Worm (Caenorhabditis elegans): ENCODE data around the gene W09C2.8.
A peak's percentile ranks its signal among the peaks of the same experiment; 100 is the strongest.

The W09C2.8 gene

ce11 chrIV:9653184-9653583 lies 29.0 kb upstream of the W09C2.8 start, which contains the start of gene F58G6.3:
F58G6.3 (plus strand) TSS chrIV:9653535.
- TF ChIP-seq sptf-1 (tag; optimal IDR thresholded peaks at IDR 0.05) = no peak
- no peak for TF ChIP-seq snpc-4 (tag; optimal IDR thresholded peaks at IDR 0.05)
- TF ChIP-seq nhr-237 (tag; optimal IDR thresholded peaks at IDR 0.05) = no peak
- no peak for TF ChIP-seq drap-1 (GFP tag; optimal IDR thresholded peaks at IDR 0.05)

ce11 chrIV:9651234-9651633 lies 27.1 kb upstream of the W09C2.8 start, which contains the start of gene chca-1:
chca-1 (plus strand) TSS chrIV:9651394.
- TF ChIP-seq elt-3 (tag; optimal IDR thresholded peaks at IDR 0.05) = no peak
- TF ChIP-seq M03D4.4 (tag; optimal IDR thresholded peaks at IDR 0.05) = no peak
- no peak for TF ChIP-seq unc-120 (tag; optimal IDR thresholded peaks at IDR 0.05; ENCODE audit: poor library complexity, severe bottlenecking)
- no peak for TF ChIP-seq lin-32 (GFP tag; optimal IDR thresholded peaks at IDR 0.05)
- TF ChIP-seq ham-2 (GFP tag; optimal IDR thresholded peaks at IDR 0.05) = no peak
- no peak for TF ChIP-seq flh-1 (GFP tag; optimal IDR thresholded peaks at IDR 0.05)
- TF ChIP-seq hlh-1 (tag; optimal IDR thresholded peaks at IDR 0.05) = no peak
- TF ChIP-seq nhr-2 (tag; optimal IDR thresholded peaks at IDR 0.05) = no peak
- TF ChIP-seq snpc-4 (tag; optimal IDR thresholded peaks at IDR 0.05) = no peak
- no peak for TF ChIP-seq mls-2 (tag; optimal IDR thresholded peaks at IDR 0.05)
- no peak for TF ChIP-seq bed-3 (GFP tag; optimal IDR thresholded peaks at IDR 0.05)
- no peak for TF ChIP-seq unc-39 (tag; optimal IDR thresholded peaks at IDR 0.05)
- no peak for TF ChIP-seq cnd-1 (tag; optimal IDR thresholded peaks at IDR 0.05)
- no peak for TF ChIP-seq nhr-12 (tag; optimal IDR thresholded peaks at IDR 0.05)
- no peak for TF ChIP-seq lin-13 (tag; optimal IDR thresholded peaks at IDR 0.05)
- TF ChIP-seq ces-1 (GFP tag; optimal IDR thresholded peaks at IDR 0.05) = no peak
- TF ChIP-seq pha-4 (tag; optimal IDR thresholded peaks at IDR 0.05) = no peak
- no peak for TF ChIP-seq zip-8 (tag; optimal IDR thresholded peaks at IDR 0.05)

- no peak for TF ChIP-seq tbx-8 (GFP tag; optimal IDR thresholded peaks at IDR 0.05)
- no peak for TF ChIP-seq nhr-12 (tag; optimal IDR thresholded peaks at IDR 0.05)
- TF ChIP-seq cnd-1 (tag; optimal IDR thresholded peaks at IDR 0.05) = no peak
- no peak for TF ChIP-seq unc-39 (tag; optimal IDR thresholded peaks at IDR 0.05)
- TF ChIP-seq elt-1 (tag; optimal IDR thresholded peaks at IDR 0.05; ENCODE audit: borderline replicate concordance, insufficient read depth) = no peak
- TF ChIP-seq ceh-83 (GFP tag; optimal IDR thresholded peaks at IDR 0.05) = no peak
- no peak for TF ChIP-seq ceh-39 (tag; optimal IDR thresholded peaks at IDR 0.05)
- TF ChIP-seq mab-5 (tag; optimal IDR thresholded peaks at IDR 0.05) = no peak
- no peak for TF ChIP-seq sem-2 (GFP tag; optimal IDR thresholded peaks at IDR 0.05)
- TF ChIP-seq ces-1 (GFP tag; optimal IDR thresholded peaks at IDR 0.05) = no peak
- no peak for TF ChIP-seq nhr-76 (tag; optimal IDR thresholded peaks at IDR 0.05)
Measured at ce11 chrIV:9648682-9649081, 24.5 kb upstream of the W09C2.8 start, which contains the start of gene srm-3. srm-3 (plus strand) TSS chrIV:9648982.

- TF ChIP-seq lin-32 (GFP tag; optimal IDR thresholded peaks at IDR 0.05) (no peak), lin-13 (tag; optimal IDR thresholded peaks at IDR 0.05) (no peak), M03D4.4 (tag; optimal IDR thresholded peaks at IDR 0.05) (no peak), tbx-8 (GFP tag; optimal IDR thresholded peaks at IDR 0.05) (no peak), drap-1 (GFP tag; optimal IDR thresholded peaks at IDR 0.05) (no peak), ceh-39 (tag; optimal IDR thresholded peaks at IDR 0.05) (no peak), mab-5 (tag; optimal IDR thresholded peaks at IDR 0.05) (no peak), zip-8 (tag; optimal IDR thresholded peaks at IDR 0.05) (no peak), snpc-4 (tag; optimal IDR thresholded peaks at IDR 0.05) (no peak)
Measured at ce11 chrIV:9647789-9648361, 23.7 kb upstream of the W09C2.8 start, which contains the start of gene amph-1. amph-1 (minus strand) TSS chrIV:9647873.

- no peak for TF ChIP-seq drap-1 (GFP tag; optimal IDR thresholded peaks at IDR 0.05)
- no peak for TF ChIP-seq pha-4 (tag; optimal IDR thresholded peaks at IDR 0.05)
- no peak for TF ChIP-seq ceh-43 (GFP tag; optimal IDR thresholded peaks at IDR 0.05)
- TF ChIP-seq elt-3 (tag; optimal IDR thresholded peaks at IDR 0.05) = no peak
Measured at ce11 chrIV:9643188-9643587, 19.0 kb upstream of the W09C2.8 start, which contains the start of gene degl-2. degl-2 (plus strand) TSS chrIV:9643488.

ce11 chrIV:9641925-9642324 lies 17.8 kb upstream of the W09C2.8 start, which contains the start of gene del-2:
del-2 (minus strand) TSS chrIV:9642025.
- TF ChIP-seq lsy-2 (tag; optimal IDR thresholded peaks at IDR 0.05) (no peak), nhr-28 (tag; optimal IDR thresholded peaks at IDR 0.05) (no peak), sptf-1 (tag; optimal IDR thresholded peaks at IDR 0.05) (no peak), bed-3 (GFP tag; optimal IDR thresholded peaks at IDR 0.05) (no peak), zip-8 (tag; optimal IDR thresholded peaks at IDR 0.05) (no peak), ceh-83 (GFP tag; optimal IDR thresholded peaks at IDR 0.05) (no peak), blmp-1 (tag; optimal IDR thresholded peaks at IDR 0.05) (no peak), tbx-8 (GFP tag; optimal IDR thresholded peaks at IDR 0.05) (no peak), nhr-12 (tag; optimal IDR thresholded peaks at IDR 0.05) (no peak), unc-39 (tag; optimal IDR thresholded peaks at IDR 0.05) (no peak), sem-2 (GFP tag; optimal IDR thresholded peaks at IDR 0.05) (no peak), lin-32 (GFP tag; optimal IDR thresholded peaks at IDR 0.05) (no peak), ceh-39 (tag; optimal IDR thresholded peaks at IDR 0.05) (no peak), lin-13 (tag; optimal IDR thresholded peaks at IDR 0.05) (no peak), M03D4.4 (tag; optimal IDR thresholded peaks at IDR 0.05) (no peak), ces-1 (GFP tag; optimal IDR thresholded peaks at IDR 0.05) (peak; percentile 26), ham-2 (GFP tag; optimal IDR thresholded peaks at IDR 0.05) (peak; percentile 26)
